Worm (Caenorhabditis elegans) whole organism, mixed stage, embryonic: ENCODE data around the gene F44G4.5.

Experiments
- M03D4.4 ChIP-seq: sonication (generic microtip); optimal IDR thresholded peaks from 2 replicates; lab custom pipeline; 2017; ENCODE audit warnings: mild to moderate bottlenecking, missing genetic modification characterization, missing compliant biosample characterization
- bed-3 ChIP-seq: fragments of 200-800 bp; sonication (Bioruptor generic); optimal IDR thresholded peaks from 3 replicates; lab custom pipeline; 2018; ENCODE audit warnings: mild to moderate bottlenecking, missing genetic modification characterization, moderate library complexity, missing compliant biosample characterization
- ceh-39 ChIP-seq: fragments of 150-350 bp; optimal IDR thresholded peaks from 2 replicates; lab custom pipeline; 2014; ENCODE audit warnings: missing biosample characterization, missing genetic modification characterization
- ceh-43 ChIP-seq: fragments of 200-800 bp; sonication (Bioruptor generic); optimal IDR thresholded peaks from 2 replicates; lab custom pipeline; 2018; ENCODE audit warnings: mild to moderate bottlenecking, missing genetic modification characterization, moderate library complexity, missing compliant biosample characterization
- ces-1 ChIP-seq: fragments of 150-350 bp; optimal IDR thresholded peaks from 2 replicates; lab custom pipeline; 2014; ENCODE audit warnings: missing biosample characterization, missing genetic modification reagents, missing genetic modification characterization
- cnd-1 ChIP-seq: fragments of 200-800 bp; sonication (Bioruptor generic); optimal IDR thresholded peaks from 2 replicates; lab custom pipeline; 2018; ENCODE audit warnings: mild to moderate bottlenecking, missing genetic modification characterization, missing compliant biosample characterization
- drap-1 ChIP-seq: fragments of 200-800 bp; sonication (Bioruptor generic); optimal IDR thresholded peaks from 3 replicates; lab custom pipeline; 2018; ENCODE audit warnings: mild to moderate bottlenecking, missing genetic modification characterization, missing compliant biosample characterization
- elt-1 ChIP-seq: sonication (generic microtip); optimal IDR thresholded peaks from 2 replicates; lab custom pipeline; 2017; ENCODE audit warnings: missing genetic modification characterization, mild to moderate bottlenecking, missing compliant biosample characterization, antibody characterized with exemption, moderate library complexity, borderline replicate concordance; ENCODE audit not compliant: insufficient read depth
- elt-3 ChIP-seq: fragments of 150-350 bp; optimal IDR thresholded peaks from 2 replicates; lab custom pipeline; 2014; ENCODE audit warnings: missing biosample characterization, missing genetic modification characterization
- ham-2 ChIP-seq: fragments of 200-800 bp; sonication (Bioruptor generic); optimal IDR thresholded peaks from 2 replicates; lab custom pipeline; 2018; ENCODE audit warnings: mild to moderate bottlenecking, missing genetic modification characterization, missing compliant biosample characterization
- hlh-1 ChIP-seq: fragments of 150-350 bp; optimal IDR thresholded peaks from 2 replicates; lab custom pipeline; 2014; ENCODE audit warnings: missing biosample characterization, missing genetic modification reagents, missing genetic modification characterization
- lin-13 ChIP-seq: fragments of 150-350 bp; optimal IDR thresholded peaks from 2 replicates; lab custom pipeline; 2014; ENCODE audit warnings: missing biosample characterization, missing genetic modification characterization
- lin-32 ChIP-seq: fragments of 200-800 bp; sonication (Bioruptor generic); optimal IDR thresholded peaks from 2 replicates; lab custom pipeline; 2018; ENCODE audit warnings: mild to moderate bottlenecking, missing genetic modification characterization, missing compliant biosample characterization
- lsy-2 ChIP-seq: fragments of 150-350 bp; optimal IDR thresholded peaks from 2 replicates; lab custom pipeline; 2014; ENCODE audit warnings: missing biosample characterization, missing genetic modification characterization
- mab-5 ChIP-seq: fragments of 150-350 bp; optimal IDR thresholded peaks from 2 replicates; lab custom pipeline; 2014; ENCODE audit warnings: missing biosample characterization, missing genetic modification characterization
- mep-1 ChIP-seq: fragments of 150-350 bp; optimal IDR thresholded peaks from 2 replicates; lab custom pipeline; 2017; ENCODE audit warnings: missing biosample characterization, missing genetic modification reagents, missing genetic modification characterization, inconsistent platforms
- nhr-12 ChIP-seq: fragments of 150-350 bp; optimal IDR thresholded peaks from 2 replicates; lab custom pipeline; 2014; ENCODE audit warnings: missing biosample characterization, missing genetic modification characterization
- nhr-2 ChIP-seq: fragments of 150-350 bp; optimal IDR thresholded peaks from 2 replicates; lab custom pipeline; 2014; ENCODE audit warnings: missing biosample characterization, missing genetic modification characterization
- nhr-237 ChIP-seq: fragments of 150-350 bp; optimal IDR thresholded peaks from 2 replicates; lab custom pipeline; 2014; ENCODE audit warnings: missing biosample characterization, missing genetic modification characterization
- nhr-28 ChIP-seq: fragments of 150-350 bp; optimal IDR thresholded peaks from 2 replicates; lab custom pipeline; 2014; ENCODE audit warnings: missing biosample characterization, missing genetic modification characterization
- nhr-76 ChIP-seq: sonication (generic microtip); optimal IDR thresholded peaks from 2 replicates; lab custom pipeline; 2017; ENCODE audit warnings: missing biosample characterization, missing genetic modification characterization
- pha-4 ChIP-seq: fragments of 150-350 bp; optimal IDR thresholded peaks from 2 replicates; lab custom pipeline; 2018; ENCODE audit warnings: missing biosample characterization, missing genetic modification reagents, missing genetic modification characterization
- sem-2 ChIP-seq: fragments of 200-800 bp; sonication (Bioruptor generic); optimal IDR thresholded peaks from 2 replicates; lab custom pipeline; 2018; ENCODE audit warnings: mild to moderate bottlenecking, missing genetic modification characterization, missing compliant biosample characterization
- snpc-4 ChIP-seq: fragments of 150-350 bp; optimal IDR thresholded peaks from 2 replicates; lab custom pipeline; 2014; ENCODE audit warnings: missing biosample characterization, missing genetic modification characterization
- sptf-1 ChIP-seq: sonication (generic microtip); optimal IDR thresholded peaks from 2 replicates; lab custom pipeline; 2017; ENCODE audit warnings: mild to moderate bottlenecking, missing genetic modification characterization, moderate library complexity, missing compliant biosample characterization
- tbx-8 ChIP-seq: fragments of 200-800 bp; sonication (Bioruptor generic); optimal IDR thresholded peaks from 2 replicates; lab custom pipeline; 2018; ENCODE audit warnings: mild to moderate bottlenecking, missing genetic modification characterization, moderate library complexity, missing compliant biosample characterization
- unc-39 ChIP-seq: fragments of 150-350 bp; optimal IDR thresholded peaks from 2 replicates; lab custom pipeline; 2014; ENCODE audit warnings: missing biosample characterization, missing genetic modification characterization
- zip-8 ChIP-seq: fragments of 150-350 bp; optimal IDR thresholded peaks from 2 replicates; lab custom pipeline; 2014; ENCODE audit warnings: missing biosample characterization, missing genetic modification characterization
- ztf-11 ChIP-seq: fragments of 150-350 bp; optimal IDR thresholded peaks from 2 replicates; lab custom pipeline; 2014; ENCODE audit warnings: missing biosample characterization, missing genetic modification characterization

The F44G4.5 gene

DNA sequence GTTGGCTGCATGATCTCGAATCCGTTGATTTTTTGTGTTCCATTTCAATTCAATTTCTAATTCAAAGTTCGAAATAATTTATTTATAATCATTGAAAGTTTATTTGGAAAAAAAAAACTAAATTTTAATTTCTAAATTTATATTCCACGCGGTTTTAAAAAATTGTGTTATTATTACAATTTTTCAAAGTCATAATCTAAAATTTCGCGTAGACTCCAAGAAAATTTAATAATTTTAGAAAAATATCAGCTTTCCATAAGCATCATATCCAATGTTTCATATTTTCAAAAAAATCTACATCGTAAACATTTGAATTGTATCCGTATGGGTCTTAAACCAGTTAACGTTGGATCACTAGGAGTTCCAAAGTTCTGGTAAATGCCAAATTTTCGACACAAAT lies at the start of gene F44G4.5:
Gene F44G4.5, minus strand, starts transcription at position 101 of the 400 bp plus-strand sequence.
- TF ChIP-seq ztf-11 (tag; lab: Kevin White, UChicago) (no peak), pha-4 (tag; lab: Kevin White, UChicago) (no peak), nhr-28 (no peak), cnd-1 (tag; lab: Kevin White, UChicago) (no peak), bed-3 (no peak), ces-1 (GFP tag; lab: Kevin White, UChicago) (no peak)

ce11 chrII:9042059-9042458 lies 41.8 kb upstream of the F44G4.5 start:
- no peak for TF ChIP-seq nhr-12 (tag; lab: Kevin White, UChicago)
- no peak for TF ChIP-seq drap-1
- no peak for TF ChIP-seq tbx-8 (GFP tag; lab: Kevin White, UChicago)
- TF ChIP-seq sptf-1 = no peak
- TF ChIP-seq ceh-43 = no peak
- TF ChIP-seq ceh-39 (tag; lab: Kevin White, UChicago) = no peak
- no peak for TF ChIP-seq hlh-1 (tag; lab: Kevin White, UChicago)
- TF ChIP-seq M03D4.4 = no peak
- no peak for TF ChIP-seq unc-39 (tag; lab: Kevin White, UChicago)
- TF ChIP-seq lsy-2 (tag; lab: Kevin White, UChicago) = no peak

- TF ChIP-seq elt-1 = no peak
- no peak for TF ChIP-seq lsy-2 (tag; lab: Kevin White, UChicago)
- TF ChIP-seq sptf-1 = no peak
These were observed 41.1 kb upstream of the F44G4.5 start, which contains the start of gene F37B12.3 for ce11 chrII:9041306-9041705. Gene F37B12.3 (minus strand): TSS chrII:9041406.

DNA sequence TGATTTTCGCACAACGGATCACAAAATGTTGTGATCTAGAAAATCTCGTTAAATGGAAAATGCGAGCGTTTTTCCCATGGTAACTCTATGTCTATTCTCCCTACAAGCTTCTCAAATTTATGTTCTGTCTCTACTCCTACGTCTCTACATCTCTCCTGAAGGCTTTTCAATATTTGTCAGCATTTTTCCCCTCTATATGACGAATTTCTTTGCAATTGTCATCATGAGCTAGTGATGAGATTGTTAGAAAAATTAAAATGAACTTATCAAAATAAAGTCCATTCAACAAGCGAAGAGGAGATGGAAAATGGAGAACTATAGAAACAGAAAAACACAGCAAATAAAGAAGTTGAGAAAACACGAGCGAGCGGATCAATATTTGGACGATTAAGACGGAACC lies 38.5 kb upstream of the F44G4.5 start:
- TF ChIP-seq sem-2 (GFP tag; lab: Kevin White, UChicago) = no peak
- no peak for TF ChIP-seq cnd-1 (tag; lab: Kevin White, UChicago)
- no peak for TF ChIP-seq pha-4 (tag; lab: Kevin White, UChicago)
- no peak for TF ChIP-seq elt-1
- TF ChIP-seq hlh-1 (tag; lab: Kevin White, UChicago) = no peak
- TF ChIP-seq nhr-76 (tag; lab: Kevin White, UChicago) = no peak
- no peak for TF ChIP-seq elt-3
- TF ChIP-seq lsy-2 (tag; lab: Kevin White, UChicago) = no peak
- TF ChIP-seq nhr-28 = no peak
- TF ChIP-seq, all 35 proteins: peak for 0

- no peak for TF ChIP-seq zip-8
- TF ChIP-seq snpc-4 (tag; lab: Kevin White, UChicago) = no peak
- TF ChIP-seq sem-2 (GFP tag; lab: Kevin White, UChicago) = no peak
- no peak for TF ChIP-seq bed-3
- TF ChIP-seq pha-4 (tag; lab: Kevin White, UChicago) = no peak
- TF ChIP-seq nhr-28 = no peak
- TF ChIP-seq mab-5 = no peak
These were observed 38.0 kb upstream of the F44G4.5 start, which contains the start of gene gcs-1 for ce11 chrII:9038201-9038600. Gene gcs-1 (minus strand): TSS chrII:9038301.

ce11 chrII:9033034-9033433 lies 32.8 kb upstream of the F44G4.5 start:
- TF ChIP-seq M03D4.4 (no peak), sptf-1 (no peak), lin-13 (tag; lab: Kevin White, UChicago) (no peak), snpc-4 (tag; lab: Kevin White, UChicago) (no peak), hlh-1 (tag; lab: Kevin White, UChicago) (no peak), pha-4 (tag; lab: Kevin White, UChicago) (no peak), nhr-237 (tag; lab: Kevin White, UChicago) (no peak)

ce11 chrII:9031891-9032290 lies 31.7 kb upstream of the F44G4.5 start:
- no peak for TF ChIP-seq nhr-12 (tag; lab: Kevin White, UChicago)
- no peak for TF ChIP-seq nhr-2
- no peak for TF ChIP-seq mab-5
- TF ChIP-seq M03D4.4 = no peak
- no peak for TF ChIP-seq nhr-237 (tag; lab: Kevin White, UChicago)
- no peak for TF ChIP-seq nhr-76 (tag; lab: Kevin White, UChicago)
- TF ChIP-seq lin-32 (GFP tag; lab: Kevin White, UChicago) = no peak
- TF ChIP-seq ceh-43 = no peak
- TF ChIP-seq mep-1 (tag; lab: Kevin White, UChicago) = no peak
- TF ChIP-seq ham-2 (GFP tag; lab: Kevin White, UChicago) = no peak
- TF ChIP-seq ces-1 (GFP tag; lab: Kevin White, UChicago) = no peak
- TF ChIP-seq elt-1 = no peak
- TF ChIP-seq unc-39 (tag; lab: Kevin White, UChicago) = no peak
